Worm (Caenorhabditis elegans) whole organism, young adult: Measurements from ENCODE around the gene rpn-7.

Experiments used
- B0019.2 ChIP-seq: fragments of 200-800 bp; sonication (Bioruptor generic); conservative IDR thresholded peaks from 2 replicates; pipeline ENCODE4 v1.3.6; 2022; ENCODE audit warnings: missing genetic modification reagents, missing genetic modification characterization, missing compliant biosample characterization
- B0336.3 ChIP-seq: fragments of 200-800 bp; sonication (Bioruptor generic); IDR thresholded peaks from 2 replicates; pipeline ENCODE4 v1.3.6; 2022; ENCODE audit warnings: missing genetic modification characterization, missing compliant biosample characterization
- F33H1.4 ChIP-seq: fragments of 200-800 bp; sonication (Bioruptor generic); IDR thresholded peaks from 2 replicates; pipeline ENCODE4 v1.3.6; 2022; ENCODE audit warnings: missing genetic modification reagents, missing genetic modification characterization, missing compliant biosample characterization
- F37B4.10 ChIP-seq: fragments of 200-800 bp; sonication (Bioruptor generic); IDR thresholded peaks from 2 replicates; pipeline ENCODE4 v1.3.6; 2022; ENCODE audit warnings: missing genetic modification characterization, missing compliant biosample characterization
- F49E8.2 ChIP-seq: sonication (generic microtip); optimal IDR thresholded peaks from 3 replicates; lab custom pipeline; 2017; ENCODE audit warnings: missing genetic modification characterization, mild to moderate bottlenecking, missing compliant biosample characterization, antibody characterized with exemption, moderate library complexity; ENCODE audit not compliant: insufficient read depth
- F52B5.7 ChIP-seq: sonication (generic microtip); optimal IDR thresholded peaks from 2 replicates; lab custom pipeline; 2016; ENCODE audit warnings: mild to moderate bottlenecking, missing genetic modification characterization, missing compliant biosample characterization
- F57C9.4 ChIP-seq: sonication (generic microtip); optimal IDR thresholded peaks from 2 replicates; lab custom pipeline; 2017; ENCODE audit warnings: mild to moderate bottlenecking, missing genetic modification characterization, missing compliant biosample characterization
- Y53G8AR.9 ChIP-seq: fragments of 200-800 bp; sonication (Bioruptor generic); conservative IDR thresholded peaks from 2 replicates; pipeline ENCODE4 v1.3.6; 2022; ENCODE audit warnings: missing genetic modification reagents, missing genetic modification characterization, missing compliant biosample characterization
- Y95B8A.8 ChIP-seq: fragments of 200-800 bp; sonication (Bioruptor generic); IDR thresholded peaks from 2 replicates; pipeline ENCODE4 v1.3.6; 2022; ENCODE audit warnings: missing genetic modification reagents, missing genetic modification characterization, missing compliant biosample characterization
- akir-1 ChIP-seq: fragments of 200-800 bp; sonication (Bioruptor generic); optimal IDR thresholded peaks from 2 replicates; lab custom pipeline; 2018; ENCODE audit warnings: mild to moderate bottlenecking, missing genetic modification characterization, moderate library complexity, missing compliant biosample characterization
- ama-1 ChIP-seq, 3 experiments: fragments of 150-350 bp in 1 of 3; sonication (generic microtip) in 2 of 3; optimal IDR thresholded peaks; 2 replicates each; lab custom pipeline; 2014 to 2018; ENCODE audit warnings: missing biosample characterization in 2 of 3, missing genetic modification characterization in 2 of 3, missing genetic modification reagents in 2 of 3
- athp-1 ChIP-seq: sonication (generic microtip); optimal IDR thresholded peaks from 2 replicates; lab custom pipeline; 2017; ENCODE audit warnings: mild to moderate bottlenecking, missing genetic modification characterization, missing compliant biosample characterization
- bed-1 ChIP-seq: fragments of 200-800 bp; sonication (Bioruptor generic); IDR thresholded peaks from 2 replicates; pipeline ENCODE4 v1.3.6; 2022; ENCODE audit warnings: missing genetic modification reagents, missing genetic modification characterization, missing compliant biosample characterization
- bed-2 ChIP-seq: fragments of 200-800 bp; sonication (Bioruptor generic); IDR thresholded peaks from 2 replicates; pipeline ENCODE4 v1.3.6; 2022; ENCODE audit warnings: missing genetic modification reagents, missing genetic modification characterization, missing compliant biosample characterization
- cebp-1 ChIP-seq, 2 experiments: fragments of 200-800 bp in 1 of 2; sonication (Bioruptor generic) in 1 of 2; sonication (generic microtip) in 1 of 2; IDR thresholded peaks in 1 of 2; optimal IDR thresholded peaks in 1 of 2; 2 replicates each; pipeline versions ENCODE4 v1.3.6 to Lab custom; 2017 to 2022; ENCODE audit warnings: missing compliant biosample characterization in 2 of 2, missing genetic modification characterization in 2 of 2, mild to moderate bottlenecking in 1 of 2, missing genetic modification reagents in 1 of 2, moderate library complexity in 1 of 2
- ceh-100 ChIP-seq: fragments of 200-800 bp; sonication (Bioruptor generic); IDR thresholded peaks from 2 replicates; pipeline ENCODE4 v1.3.6; 2022; ENCODE audit warnings: missing genetic modification reagents, missing genetic modification characterization, missing compliant biosample characterization
- ceh-79 ChIP-seq: sonication (generic microtip); optimal IDR thresholded peaks from 2 replicates; lab custom pipeline; 2017; ENCODE audit warnings: mild to moderate bottlenecking, missing genetic modification characterization, missing compliant biosample characterization
- ceh-91 ChIP-seq: fragments of 200-800 bp; sonication (Bioruptor generic); IDR thresholded peaks from 2 replicates; pipeline ENCODE4 v1.3.6; 2022; ENCODE audit warnings: missing genetic modification reagents, missing genetic modification characterization, missing compliant biosample characterization
- die-1 ChIP-seq: sonication (generic microtip); optimal IDR thresholded peaks from 2 replicates; lab custom pipeline; 2016; ENCODE audit warnings: missing genotype, mild to moderate bottlenecking, missing genetic modification characterization, missing compliant biosample characterization
- dpff-1 ChIP-seq: sonication (generic microtip); optimal IDR thresholded peaks from 2 replicates; lab custom pipeline; 2017; ENCODE audit warnings: mild to moderate bottlenecking, missing genetic modification characterization, missing compliant biosample characterization
- efl-1 ChIP-seq: fragments of 150-350 bp; optimal IDR thresholded peaks from 2 replicates; lab custom pipeline; 2014; ENCODE audit warnings: missing biosample characterization, missing genetic modification reagents, missing genetic modification characterization
- egl-18 ChIP-seq: fragments of 200-800 bp; sonication (Bioruptor generic); IDR thresholded peaks from 2 replicates; pipeline ENCODE4 v1.3.6; 2022; ENCODE audit warnings: missing genetic modification reagents, missing genetic modification characterization, missing compliant biosample characterization
- ekl-4 ChIP-seq: fragments of 200-800 bp; sonication (Bioruptor generic); IDR thresholded peaks from 2 replicates; pipeline ENCODE4 v1.3.6; 2022; ENCODE audit warnings: missing genetic modification reagents, missing genetic modification characterization, missing compliant biosample characterization
- ets-4 ChIP-seq: fragments of 200-800 bp; sonication (Bioruptor generic); optimal IDR thresholded peaks from 2 replicates; lab custom pipeline; 2018; ENCODE audit warnings: mild to moderate bottlenecking, missing genetic modification characterization, missing compliant biosample characterization
- fkh-3 ChIP-seq: sonication (generic microtip); optimal IDR thresholded peaks from 2 replicates; lab custom pipeline; 2016; ENCODE audit warnings: mild to moderate bottlenecking, missing genetic modification characterization, missing compliant biosample characterization
- gei-17 ChIP-seq: fragments of 200-800 bp; sonication (Bioruptor generic); optimal IDR thresholded peaks from 2 replicates; lab custom pipeline; 2018; ENCODE audit warnings: mild to moderate bottlenecking, missing genetic modification characterization, missing compliant biosample characterization
- him-1 ChIP-seq: sonication (generic microtip); optimal IDR thresholded peaks from 2 replicates; lab custom pipeline; 2016; ENCODE audit warnings: missing genotype, missing genetic modification reagents, missing genetic modification characterization, missing compliant biosample characterization
- hlh-12 ChIP-seq: sonication (generic microtip); optimal IDR thresholded peaks from 2 replicates; lab custom pipeline; 2016; ENCODE audit warnings: missing genetic modification characterization, missing compliant biosample characterization
- hlh-26 ChIP-seq: fragments of 200-800 bp; sonication (Bioruptor generic); conservative IDR thresholded peaks from 2 replicates; pipeline ENCODE4 v1.3.6; 2022; ENCODE audit warnings: missing genetic modification reagents, missing genetic modification characterization, missing compliant biosample characterization
- hmg-20 ChIP-seq: fragments of 200-800 bp; sonication (Bioruptor generic); IDR thresholded peaks from 2 replicates; pipeline ENCODE4 v1.3.6; 2022; ENCODE audit warnings: missing genetic modification reagents, missing genetic modification characterization, missing compliant biosample characterization
- hrde-1 ChIP-seq: sonication (generic microtip); optimal IDR thresholded peaks from 2 replicates; lab custom pipeline; 2016; ENCODE audit warnings: missing genetic modification characterization, mild to moderate bottlenecking, missing compliant biosample characterization, moderate library complexity, missing genotype, missing genetic modification reagents, borderline replicate concordance
- let-526 ChIP-seq: fragments of 200-800 bp; sonication (Bioruptor generic); IDR thresholded peaks from 2 replicates; pipeline ENCODE4 v1.3.6; 2022; ENCODE audit warnings: missing genetic modification reagents, missing genetic modification characterization, missing compliant biosample characterization
- let-607 ChIP-seq, 2 experiments: fragments of 200-800 bp in 1 of 2; sonication (Bioruptor generic) in 1 of 2; sonication (generic microtip) in 1 of 2; optimal IDR thresholded peaks; 2 replicates each; lab custom pipeline; 2016 to 2018; ENCODE audit warnings: mild to moderate bottlenecking in 2 of 2, missing compliant biosample characterization in 2 of 2, missing genetic modification characterization in 2 of 2, moderate library complexity in 2 of 2, missing genotype in 1 of 2
- lin-26 ChIP-seq: fragments of 200-800 bp; sonication (Bioruptor generic); IDR thresholded peaks from 2 replicates; pipeline ENCODE4 v1.3.6; 2022; ENCODE audit warnings: missing genetic modification reagents, missing genetic modification characterization, missing compliant biosample characterization
- lin-54 ChIP-seq: fragments of 200-800 bp; sonication (Bioruptor generic); optimal IDR thresholded peaks from 2 replicates; lab custom pipeline; 2018; ENCODE audit warnings: mild to moderate bottlenecking, missing genetic modification characterization, missing compliant biosample characterization
- madf-3 ChIP-seq: fragments of 200-800 bp; sonication (Bioruptor generic); IDR thresholded peaks from 2 replicates; pipeline ENCODE4 v1.3.6; 2022; ENCODE audit warnings: missing genetic modification reagents, missing genetic modification characterization, missing compliant biosample characterization
- mes-4 ChIP-seq: sonication (generic microtip); optimal IDR thresholded peaks from 2 replicates; lab custom pipeline; 2016; ENCODE audit warnings: missing genotype, missing genetic modification characterization, missing compliant biosample characterization
- mxl-1 ChIP-seq: sonication (generic microtip); optimal IDR thresholded peaks from 2 replicates; lab custom pipeline; 2016; ENCODE audit warnings: missing genetic modification characterization, missing compliant biosample characterization
- repo-1 ChIP-seq: sonication (generic microtip); optimal IDR thresholded peaks from 2 replicates; lab custom pipeline; 2017; ENCODE audit warnings: mild to moderate bottlenecking, missing genetic modification characterization, missing compliant biosample characterization
- sdz-38 ChIP-seq: sonication (generic microtip); optimal IDR thresholded peaks from 2 replicates; lab custom pipeline; 2016; ENCODE audit warnings: missing genotype, missing genetic modification characterization, missing compliant biosample characterization
- snpc-1.1 ChIP-seq: sonication (generic microtip); optimal IDR thresholded peaks from 2 replicates; lab custom pipeline; 2017; ENCODE audit warnings: missing genetic modification characterization, mild to moderate bottlenecking, missing compliant biosample characterization, antibody characterized with exemption, moderate library complexity, missing genotype, missing genetic modification reagents; ENCODE audit not compliant: insufficient read depth
- zfh-2 ChIP-seq: fragments of 200-800 bp; sonication (Bioruptor generic); conservative IDR thresholded peaks from 2 replicates; pipeline ENCODE4 v1.3.6; 2022; ENCODE audit warnings: missing genetic modification reagents, missing genetic modification characterization, missing compliant biosample characterization
- zim-3 ChIP-seq: sonication (generic microtip); optimal IDR thresholded peaks from 2 replicates; lab custom pipeline; 2017; ENCODE audit warnings: mild to moderate bottlenecking, missing genetic modification characterization, moderate library complexity, missing compliant biosample characterization
- ztf-18 ChIP-seq: sonication (generic microtip); optimal IDR thresholded peaks from 2 replicates; lab custom pipeline; 2016; ENCODE audit warnings: missing genotype, mild to moderate bottlenecking, missing genetic modification characterization, missing compliant biosample characterization

The rpn-7 gene

ce11 chrIV:9320023-9320422 is 3.6 kb downstream of the rpn-7 start:
- TF ChIP-seq bed-1 (GFP tag; lab: Robert Waterston, UW) (0 out of 2 replicates have a peak, but pooled peaks have one; percentile 37), hlh-12 (tag; lab: Kevin White, UChicago) (no peak), zfh-2 (GFP tag; lab: Robert Waterston, UW) (no peak), egl-18 (no peak), snpc-1.1 (tag; lab: Kevin White, UChicago) (peak; percentile 64), cebp-1 (GFP tag; IDR thresholded peaks at IDR 0.05; lab: Robert Waterston, UW) (no peak), cebp-1 (tag; optimal IDR thresholded peaks at IDR 0.05; lab: Kevin White, UChicago) (peak; percentile 14), let-526 (GFP tag; lab: Robert Waterston, UW) (peak; percentile 57; the same call in 1 of the 2 replicates), F37B4.10 (GFP tag; lab: Robert Waterston, UW) (no peak), hmg-20 (GFP tag; lab: Robert Waterston, UW) (no peak), gei-17 (GFP tag; lab: Kevin White, UChicago) (no peak), lin-26 (GFP tag; lab: Robert Waterston, UW) (peak; percentile 58; the same call in 1 of the 2 replicates), efl-1 (GFP tag; lab: Kevin White, UChicago) (no peak), F49E8.2 (tag; lab: Kevin White, UChicago) (no peak), hrde-1 (tag; lab: Kevin White, UChicago) (peak; percentile 81), ztf-18 (tag; lab: Kevin White, UChicago) (no peak), die-1 (tag; lab: Kevin White, UChicago) (no peak), sdz-38 (tag; lab: Kevin White, UChicago) (no peak), ceh-79 (tag; lab: Kevin White, UChicago) (no peak), him-1 (tag; lab: Kevin White, UChicago) (peak; percentile 48), athp-1 (tag; lab: Kevin White, UChicago) (no peak), Y53G8AR.9 (GFP tag; lab: Robert Waterston, UW) (0 out of 2 replicates have a peak, but pooled peaks have one; percentile 45), B0336.3 (GFP tag; lab: Robert Waterston, UW) (peak; percentile 36; the same call in 1 of the 2 replicates), let-607 (tag; optimal IDR thresholded peaks at IDR 0.05; lab: Kevin White, UChicago) (peak in 1 of 2 experiments; percentile 13), ets-4 (no peak), F52B5.7 (tag; lab: Kevin White, UChicago) (peak; percentile 70), ama-1 (optimal IDR thresholded peaks at IDR 0.05; lab: Kevin White, UChicago) (no peak), ama-1 (GFP tag; optimal IDR thresholded peaks at IDR 0.05; lab: Kevin White, UChicago) (peak in 1 of 2 experiments; percentile 42), hlh-26 (GFP tag; lab: Robert Waterston, UW) (no peak), fkh-3 (tag; lab: Kevin White, UChicago) (no peak), ceh-91 (GFP tag; lab: Robert Waterston, UW) (no peak)

ce11 chrIV:9321039-9321851 is 4.8 kb downstream of the rpn-7 start, which contains the start of the genes F49C12.12 and vha-17:
Gene F49C12.12 (minus strand): TSS chrIV:9321089.
Gene vha-17 (plus strand): TSS chrIV:9321801.
- TF ChIP-seq Y95B8A.8 (GFP tag; lab: Robert Waterston, UW) (no peak), sdz-38 (tag; lab: Kevin White, UChicago) (no peak), ceh-100 (GFP tag; lab: Robert Waterston, UW) (no peak), zim-3 (tag; lab: Kevin White, UChicago) (no peak), F57C9.4 (tag; lab: Kevin White, UChicago) (no peak), mxl-1 (tag; lab: Kevin White, UChicago) (no peak), dpff-1 (tag; lab: Kevin White, UChicago) (no peak), ekl-4 (GFP tag; lab: Robert Waterston, UW) (0 out of 2 replicates have a peak, but pooled peaks have one; percentile 28), F33H1.4 (GFP tag; lab: Robert Waterston, UW) (no peak), mes-4 (tag; lab: Kevin White, UChicago) (no peak), bed-1 (GFP tag; lab: Robert Waterston, UW) (no peak), lin-54 (GFP tag; lab: Kevin White, UChicago) (peak; percentile 25), madf-3 (GFP tag; lab: Robert Waterston, UW) (no peak), B0019.2 (GFP tag; lab: Robert Waterston, UW) (no peak), akir-1 (GFP tag; lab: Kevin White, UChicago) (no peak), repo-1 (no peak), F49E8.2 (tag; lab: Kevin White, UChicago) (no peak), bed-2 (GFP tag; lab: Robert Waterston, UW) (no peak), him-1 (tag; lab: Kevin White, UChicago) (peak; percentile 33), cebp-1 (GFP tag; IDR thresholded peaks at IDR 0.05; lab: Robert Waterston, UW) (peak; percentile 82), cebp-1 (tag; optimal IDR thresholded peaks at IDR 0.05; lab: Kevin White, UChicago) (peak; percentile 98)
